Worm (Caenorhabditis elegans): ENCODE measurements around the gene srh-62.

The srh-62 gene

DNA sequence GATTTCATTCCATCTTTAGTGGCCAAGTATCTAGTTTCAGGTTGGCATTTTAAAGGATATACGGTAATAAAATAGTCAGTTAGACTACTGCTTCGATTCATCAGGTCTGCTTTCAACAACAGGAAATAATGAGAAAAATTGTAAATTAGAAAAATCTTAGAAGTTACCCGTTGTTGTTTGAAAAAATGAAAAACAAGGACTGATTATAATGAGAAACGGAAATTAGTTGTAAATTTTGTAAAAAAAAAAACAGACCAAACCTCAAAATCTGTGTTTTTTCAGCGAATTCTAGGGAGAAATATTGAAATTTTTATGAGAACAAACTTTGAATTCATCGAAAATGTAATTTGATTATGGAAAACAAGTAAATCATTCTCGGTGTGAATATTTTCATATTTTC is at the start of gene srh-62:
srh-62 (minus strand) TSS at position 101 of the 400 bp plus-strand sequence.
- TF ChIP-seq tab-1 (GFP tag; IDR thresholded peaks at IDR 0.05) (no peak), flt-1 (GFP tag; IDR thresholded peaks at IDR 0.05) (no peak), klf-2 (GFP tag; conservative IDR thresholded peaks at IDR 0.05) (no peak), ztf-23 (GFP tag; IDR thresholded peaks at IDR 0.05) (no peak), ztf-29 (GFP tag; IDR thresholded peaks at IDR 0.05) (no peak), T22C8.4 (GFP tag; IDR thresholded peaks at IDR 0.05) (no peak), cog-1 (tag; optimal IDR thresholded peaks at IDR 0.05) (no peak), ref-1 (GFP tag; conservative IDR thresholded peaks at IDR 0.05) (no peak), med-1 (GFP tag; optimal IDR thresholded peaks at IDR 0.05; ENCODE audit: insufficient read depth) (no peak)

DNA sequence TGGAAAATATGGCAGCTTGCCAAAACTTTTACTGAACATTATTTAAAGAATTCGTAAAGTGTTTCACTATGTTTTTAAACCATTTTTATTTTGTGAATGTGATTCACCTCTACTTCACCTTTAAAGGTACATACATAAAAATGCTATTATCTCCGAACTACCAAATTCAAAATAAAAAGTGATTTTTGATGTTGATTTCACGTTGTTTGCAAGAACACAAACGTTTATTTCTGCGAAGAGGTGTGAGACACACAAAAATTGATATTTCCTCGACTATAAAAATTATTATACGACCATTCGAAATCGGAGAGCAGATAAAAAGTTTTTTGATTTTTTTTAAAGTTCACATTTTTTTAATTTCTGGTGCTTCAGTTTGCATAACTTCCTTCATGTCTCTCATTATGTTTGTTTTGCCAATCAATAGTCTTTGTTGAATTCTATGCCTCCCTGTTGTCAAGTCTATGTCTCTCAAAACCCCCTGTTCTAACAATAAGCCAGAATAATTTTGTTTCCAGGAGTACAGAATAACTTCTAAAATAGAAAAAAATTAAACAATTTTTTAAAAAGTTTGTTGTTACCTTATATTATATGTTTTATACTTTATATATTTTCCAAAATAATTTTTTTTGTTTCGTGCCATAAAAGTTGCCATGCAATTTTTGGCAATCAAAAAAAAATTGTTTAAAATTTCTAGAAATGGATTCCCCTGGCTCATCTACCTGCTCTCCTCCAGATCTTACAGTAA is 48.0 kb upstream of the srh-62 start, which contains the start of gene nhr-123:
nhr-123 (plus strand) TSS at position 695 of the 745 bp plus-strand sequence.
- no peak for TF ChIP-seq T22C8.4 (GFP tag; IDR thresholded peaks at IDR 0.05)
- no peak for TF ChIP-seq ztf-23 (GFP tag; IDR thresholded peaks at IDR 0.05)

DNA sequence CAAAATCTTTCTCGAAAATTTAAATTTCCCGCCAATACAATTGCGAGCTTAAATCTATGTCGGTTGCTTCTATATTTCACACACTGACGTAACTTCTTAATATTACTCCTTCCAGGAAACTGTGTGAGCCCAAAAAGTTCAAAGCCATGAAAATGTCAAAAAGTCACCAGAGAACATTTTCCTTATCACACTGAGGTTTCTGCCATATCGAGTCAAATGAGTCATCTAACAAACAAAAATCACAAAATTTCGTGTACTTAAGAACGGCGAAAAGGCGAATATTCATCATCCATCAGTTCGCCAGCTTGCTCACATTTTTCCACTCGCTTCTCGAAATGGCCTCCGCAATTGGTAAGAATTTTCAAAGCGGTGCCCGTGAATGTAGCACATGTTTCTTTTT is 46.8 kb upstream of the srh-62 start, which contains the start of gene M02H5.8:
M02H5.8 (plus strand) TSS at position 297 of the 400 bp plus-strand sequence.
- TF ChIP-seq ref-1 (GFP tag; conservative IDR thresholded peaks at IDR 0.05) (no peak), ztf-29 (GFP tag; IDR thresholded peaks at IDR 0.05) (no peak), T22C8.4 (GFP tag; IDR thresholded peaks at IDR 0.05) (no peak), med-1 (GFP tag; optimal IDR thresholded peaks at IDR 0.05; ENCODE audit: insufficient read depth) (no peak), flt-1 (GFP tag; IDR thresholded peaks at IDR 0.05) (no peak), tab-1 (GFP tag; IDR thresholded peaks at IDR 0.05) (no peak), klf-2 (GFP tag; conservative IDR thresholded peaks at IDR 0.05) (no peak), ztf-23 (GFP tag; IDR thresholded peaks at IDR 0.05) (no peak), cog-1 (tag; optimal IDR thresholded peaks at IDR 0.05) (no peak)

DNA sequence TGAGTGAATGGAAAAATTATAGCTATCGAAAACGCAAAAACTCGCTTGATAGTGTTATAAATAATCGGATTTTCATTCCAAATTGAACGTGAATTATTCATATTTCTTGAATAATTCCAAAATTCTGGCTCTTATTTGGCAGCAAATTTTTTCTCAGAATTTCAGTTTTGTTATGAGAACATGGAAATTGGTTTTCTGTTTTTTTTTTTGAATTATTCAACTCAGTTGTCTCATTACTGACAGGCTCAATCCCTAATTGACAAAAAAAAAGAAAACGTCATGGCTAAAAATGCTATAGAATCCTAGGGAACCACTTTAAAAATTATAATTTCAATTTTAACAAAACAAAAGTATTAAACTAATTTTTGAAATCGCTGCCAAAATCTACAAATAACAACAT is 46.2 kb upstream of the srh-62 start, which contains the start of gene srh-35:
srh-35 (minus strand) TSS at position 101 of the 400 bp plus-strand sequence.
- TF ChIP-seq ref-1 (GFP tag; conservative IDR thresholded peaks at IDR 0.05) (no peak), cog-1 (tag; optimal IDR thresholded peaks at IDR 0.05) (no peak), med-1 (GFP tag; optimal IDR thresholded peaks at IDR 0.05; ENCODE audit: insufficient read depth) (no peak), T22C8.4 (GFP tag; IDR thresholded peaks at IDR 0.05) (no peak), ztf-23 (GFP tag; IDR thresholded peaks at IDR 0.05) (no peak), ztf-29 (GFP tag; IDR thresholded peaks at IDR 0.05) (no peak), klf-2 (GFP tag; conservative IDR thresholded peaks at IDR 0.05) (no peak), flt-1 (GFP tag; IDR thresholded peaks at IDR 0.05) (no peak)

DNA sequence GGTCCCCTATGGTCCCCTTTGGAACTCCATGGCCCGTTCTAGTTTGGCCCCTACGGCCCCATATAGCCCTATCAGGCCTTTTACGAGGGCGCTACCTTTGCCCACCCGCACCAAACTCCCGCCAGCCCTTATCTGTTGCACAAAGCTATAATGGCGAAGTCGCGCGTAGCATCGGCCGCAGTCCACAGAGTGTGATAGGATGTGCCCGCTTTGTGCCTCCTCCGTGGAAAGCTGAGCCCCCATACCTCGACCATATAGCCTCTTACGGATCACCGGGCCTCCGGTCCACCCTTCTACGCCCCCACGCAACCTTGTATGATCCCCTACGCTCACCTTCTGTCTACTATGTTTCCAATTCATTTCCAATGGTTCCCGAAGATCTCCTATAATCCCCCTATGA is 44.1 kb upstream of the srh-62 start:
- TF ChIP-seq flt-1 (GFP tag; IDR thresholded peaks at IDR 0.05), result 0 out of 2 replicates have a peak, but pooled peaks have one; percentile 32
- TF ChIP-seq tab-1 (GFP tag; IDR thresholded peaks at IDR 0.05), result 0 out of 2 replicates have a peak, but pooled peaks have one; percentile 40
- TF ChIP-seq klf-2 (GFP tag; conservative IDR thresholded peaks at IDR 0.05), result no peak
- no peak for TF ChIP-seq ztf-29 (GFP tag; IDR thresholded peaks at IDR 0.05)

DNA sequence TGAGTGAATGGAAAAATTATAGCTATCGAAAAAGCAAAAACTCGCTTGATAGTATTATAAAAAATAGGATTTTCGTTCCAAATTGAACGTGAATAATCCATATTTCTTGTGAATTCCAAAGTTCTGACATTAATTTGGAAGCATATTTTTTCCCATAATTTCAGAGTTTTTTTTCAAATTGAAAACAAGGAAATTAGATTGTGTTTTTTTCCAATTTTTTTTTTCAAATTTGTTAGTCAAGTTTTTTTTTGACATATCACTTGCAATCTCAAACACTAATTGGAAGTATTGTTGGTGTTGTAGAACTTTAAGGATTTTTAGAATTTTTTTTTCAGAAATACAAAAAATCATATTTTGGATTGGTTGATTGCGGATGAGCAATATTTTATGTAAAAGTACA is 43.6 kb upstream of the srh-62 start, which contains the start of gene srh-34:
srh-34 (minus strand) TSS at position 101 of the 400 bp plus-strand sequence.
- TF ChIP-seq ztf-23 (GFP tag; IDR thresholded peaks at IDR 0.05) (no peak), T22C8.4 (GFP tag; IDR thresholded peaks at IDR 0.05) (no peak), ztf-29 (GFP tag; IDR thresholded peaks at IDR 0.05) (no peak), klf-2 (GFP tag; conservative IDR thresholded peaks at IDR 0.05) (no peak), ref-1 (GFP tag; conservative IDR thresholded peaks at IDR 0.05) (no peak), cog-1 (tag; optimal IDR thresholded peaks at IDR 0.05) (no peak), tab-1 (GFP tag; IDR thresholded peaks at IDR 0.05) (no peak), med-1 (GFP tag; optimal IDR thresholded peaks at IDR 0.05; ENCODE audit: insufficient read depth) (no peak), flt-1 (GFP tag; IDR thresholded peaks at IDR 0.05) (no peak)

- TF ChIP-seq T22C8.4 (GFP tag; IDR thresholded peaks at IDR 0.05), result no peak
Observed at ce11 chrV:443193-443592, 40.3 kb upstream of the srh-62 start, which contains the start of gene srh-33. Gene srh-33 (minus strand): TSS chrV:443293.

ce11 chrV:440923-441322 is 38.0 kb upstream of the srh-62 start, which contains the start of gene B0554.7:
Gene B0554.7 (minus strand): TSS chrV:441023.
- TF ChIP-seq cog-1 (tag; optimal IDR thresholded peaks at IDR 0.05), result no peak
- TF ChIP-seq ztf-29 (GFP tag; IDR thresholded peaks at IDR 0.05), result no peak
- TF ChIP-seq ref-1 (GFP tag; conservative IDR thresholded peaks at IDR 0.05), result no peak
- TF ChIP-seq ztf-23 (GFP tag; IDR thresholded peaks at IDR 0.05), result no peak
- no peak for TF ChIP-seq med-1 (GFP tag; optimal IDR thresholded peaks at IDR 0.05; ENCODE audit: insufficient read depth)
- no peak for TF ChIP-seq T22C8.4 (GFP tag; IDR thresholded peaks at IDR 0.05)
- no peak for TF ChIP-seq klf-2 (GFP tag; conservative IDR thresholded peaks at IDR 0.05)
- TF ChIP-seq flt-1 (GFP tag; IDR thresholded peaks at IDR 0.05), result no peak
- no peak for TF ChIP-seq tab-1 (GFP tag; IDR thresholded peaks at IDR 0.05)

DNA sequence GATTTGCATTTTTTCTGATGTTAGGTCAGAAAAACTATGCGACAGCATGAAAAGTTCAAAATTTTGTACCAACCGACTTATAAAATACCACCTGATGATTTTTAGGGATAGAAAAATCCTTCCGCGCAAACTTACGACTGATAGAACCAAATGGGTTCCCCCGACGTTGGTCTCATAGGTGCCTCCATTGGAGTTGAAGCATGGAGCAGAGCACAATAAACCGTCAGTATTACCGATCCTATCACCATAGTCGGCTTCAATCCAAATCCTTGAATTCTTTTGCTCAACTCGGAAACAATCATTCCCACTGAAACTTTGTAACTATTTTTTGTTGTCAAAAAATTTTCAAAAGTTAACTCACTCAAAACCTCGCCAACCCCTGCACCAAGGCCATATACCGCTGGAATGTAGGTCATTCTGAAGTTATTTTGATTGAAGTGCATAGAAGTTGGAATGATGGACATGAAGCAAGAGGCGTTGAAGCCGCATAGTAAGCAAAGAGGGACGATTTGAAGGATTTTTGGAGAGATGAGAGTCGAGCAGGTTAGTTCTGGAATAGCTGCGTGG is 36.3 kb upstream of the srh-62 start:
- TF ChIP-seq ref-1 (GFP tag; conservative IDR thresholded peaks at IDR 0.05) (no peak), cog-1 (tag; optimal IDR thresholded peaks at IDR 0.05) (no peak), ztf-29 (GFP tag; IDR thresholded peaks at IDR 0.05) (no peak), flt-1 (GFP tag; IDR thresholded peaks at IDR 0.05) (no peak), T22C8.4 (GFP tag; IDR thresholded peaks at IDR 0.05) (no peak), ztf-23 (GFP tag; IDR thresholded peaks at IDR 0.05) (no peak), tab-1 (GFP tag; IDR thresholded peaks at IDR 0.05) (no peak), med-1 (GFP tag; optimal IDR thresholded peaks at IDR 0.05; ENCODE audit: insufficient read depth) (no peak), klf-2 (GFP tag; conservative IDR thresholded peaks at IDR 0.05) (no peak)

- TF ChIP-seq flt-1 (GFP tag; IDR thresholded peaks at IDR 0.05) (no peak), tab-1 (GFP tag; IDR thresholded peaks at IDR 0.05) (no peak), ztf-29 (GFP tag; IDR thresholded peaks at IDR 0.05) (no peak)
Observed at ce11 chrV:438094-438493, 35.2 kb upstream of the srh-62 start, which contains the start of gene B0554.1. Gene B0554.1 (plus strand): TSS chrV:438394.
